Fruit fly (Drosophila melanogaster): ENCODE results near the gene CG9215.

The CG9215 gene

dm6 chrX:15615426-15615825 lies 32.8 kb upstream of the CG9215 start (continued):
- TF ChIP-seq ranshi (GFP tag; IDR thresholded peaks at IDR 0.05) (peak; percentile 38; the same call in 1 of the 2 replicates), CG6654 (GFP tag; optimal IDR thresholded peaks at IDR 0.05) (no peak), MTF-1 (GFP tag; optimal IDR thresholded peaks at IDR 0.05; ENCODE audit: borderline replicate concordance) (peak; percentile 4), pan (optimal IDR thresholded peaks at IDR 0.05) (no peak), pan (GFP tag; optimal IDR thresholded peaks at IDR 0.05 in 1 of 2, IDR thresholded peaks at IDR 0.05 in 1 of 2) (peak in 1 of 2 experiments; percentile 70), hb (GFP tag; IDR thresholded peaks at IDR 0.05; ENCODE audit: partially characterized antibody) (no peak), jigr1 (GFP tag; IDR thresholded peaks at IDR 0.05) (no peak), Dek (tag; optimal IDR thresholded peaks at IDR 0.05) (peak; percentile 11), CG9727 (GFP tag; optimal IDR thresholded peaks at IDR 0.05) (peak; percentile 36), nerfin-2 (GFP tag; IDR thresholded peaks at IDR 0.05; ENCODE audit: partially characterized antibody) (no peak), Med (GFP tag) (peak; percentile 68), NFAT (GFP tag; IDR thresholded peaks at IDR 0.05) (no peak), CG8924 (tag; optimal IDR thresholded peaks at IDR 0.05) (peak; percentile 63), CG10462 (GFP tag; optimal IDR thresholded peaks at IDR 0.05) (peak; percentile 4), hth (optimal IDR thresholded peaks at IDR 0.05) (no peak), gcm2 (GFP tag; optimal IDR thresholded peaks at IDR 0.05) (peak; percentile 20), CG1832 (GFP tag; optimal IDR thresholded peaks at IDR 0.05) (no peak), dati (GFP tag; IDR thresholded peaks at IDR 0.05) (no peak), gem (tag; optimal IDR thresholded peaks at IDR 0.05) (peak; percentile 82), ap (GFP tag; IDR thresholded peaks at IDR 0.05) (peak; percentile 13; the same call in 1 of the 2 replicates), ac (GFP tag; optimal IDR thresholded peaks at IDR 0.05) (no peak), CG10366 (GFP tag; IDR thresholded peaks at IDR 0.05) (peak; percentile 45), Antp (GFP tag; optimal IDR thresholded peaks at IDR 0.05) (no peak), Trl (optimal IDR thresholded peaks at IDR 0.05) (no peak), Trl (GFP tag; optimal IDR thresholded peaks at IDR 0.05) (peak; percentile 19), CTCF (GFP tag; optimal IDR thresholded peaks at IDR 0.05) (no peak), CG5245 (GFP tag; optimal IDR thresholded peaks at IDR 0.05) (peak; percentile 7), CG32532 (GFP tag; IDR thresholded peaks at IDR 0.05) (peak; percentile 35; the same call in 1 of the 2 replicates), slp2 (GFP tag; optimal IDR thresholded peaks at IDR 0.05) (no peak), NC2β (GFP tag; optimal IDR thresholded peaks at IDR 0.05) (peak; percentile 20), unpg (GFP tag; optimal IDR thresholded peaks at IDR 0.05) (peak; percentile 77), Ssrp (tag; optimal IDR thresholded peaks at IDR 0.05) (peak; percentile 64), CG18619 (GFP tag; optimal IDR thresholded peaks at IDR 0.05) (peak; percentile 18), Nf-YB (GFP tag; optimal IDR thresholded peaks at IDR 0.05) (peak; percentile 26), Rfx (GFP tag; IDR thresholded peaks at IDR 0.05) (peak; percentile 46; the same call in 1 of the 2 replicates)

dm6 chrX:15611795-15612194 lies 29.1 kb upstream of the CG9215 start:
- 0 out of 2 replicates have a peak, but pooled peaks have one; percentile 7 for TF ChIP-seq Drgx (GFP tag; IDR thresholded peaks at IDR 0.05)
- peak; percentile 58 for TF ChIP-seq Med (GFP tag)
- no peak for TF ChIP-seq CG6765 (GFP tag; optimal IDR thresholded peaks at IDR 0.05)
- peak; percentile 9 for TF ChIP-seq CG11504 (tag; optimal IDR thresholded peaks at IDR 0.05)
- TF ChIP-seq NC2β (GFP tag; optimal IDR thresholded peaks at IDR 0.05), result no peak

dm6 chrX:15610957-15611356 lies 28.3 kb upstream of the CG9215 start:
- TF ChIP-seq Drgx (GFP tag; IDR thresholded peaks at IDR 0.05) (0 out of 2 replicates have a peak, but pooled peaks have one; percentile 9), Gsc (GFP tag; IDR thresholded peaks at IDR 0.05) (no peak), CG10147 (GFP tag; optimal IDR thresholded peaks at IDR 0.05) (no peak), CG11504 (tag; optimal IDR thresholded peaks at IDR 0.05) (no peak), tx (GFP tag; optimal IDR thresholded peaks at IDR 0.05) (no peak), CG8944 (GFP tag; optimal IDR thresholded peaks at IDR 0.05) (no peak), Ptx1 (GFP tag; IDR thresholded peaks at IDR 0.05) (no peak), yki (optimal IDR thresholded peaks at IDR 0.05) (no peak), Med (GFP tag) (peak; percentile 16), CG9876 (GFP tag; optimal IDR thresholded peaks at IDR 0.05) (no peak), gsb-n (tag; optimal IDR thresholded peaks at IDR 0.05) (no peak), eyg (GFP tag; optimal IDR thresholded peaks at IDR 0.05) (no peak), CG18011 (GFP tag; optimal IDR thresholded peaks at IDR 0.05) (no peak), pb (GFP tag; optimal IDR thresholded peaks at IDR 0.05) (no peak), lbe (GFP tag; optimal IDR thresholded peaks at IDR 0.05) (no peak), CkIIα-i1 (GFP tag; IDR thresholded peaks at IDR 0.05) (no peak), Usf (GFP tag; optimal IDR thresholded peaks at IDR 0.05) (no peak), sens (GFP tag) (peak; percentile 39)

All from whole organism, embryonic.